Fruit fly (Drosophila melanogaster) whole organism, embryonic: ENCODE data around the gene mus101.

Experiments used
- BEAF-32 ChIP-seq: fragments of 200-800 bp; sonication (Bioruptor generic); optimal IDR thresholded peaks from 3 replicates; lab custom pipeline; 2017; ENCODE audit warnings: missing biosample characterization, missing genetic modification characterization, mild to moderate bottlenecking, moderate library complexity, missing genetic modification reagents
- C15 ChIP-seq: fragments of 200-800 bp; sonication (Bioruptor generic); IDR thresholded peaks from 3 replicates; pipeline ENCODE4 v1.3.6; 2022; ENCODE audit warnings: missing biosample characterization, missing genetic modification characterization
- CG10267 ChIP-seq: fragments of 200-800 bp; sonication (Bioruptor generic); optimal IDR thresholded peaks from 2 replicates; lab custom pipeline; 2018; ENCODE audit warnings: missing biosample characterization, mild to moderate bottlenecking, missing genetic modification characterization, moderate library complexity
- CG10654 ChIP-seq: fragments of 200-800 bp; sonication (Bioruptor generic); optimal IDR thresholded peaks from 2 replicates; lab custom pipeline; 2016; ENCODE audit warnings: missing biosample characterization, missing genetic modification characterization
- CG11093 ChIP-seq: fragments of 200-800 bp; sonication (Bioruptor generic); IDR thresholded peaks from 3 replicates; pipeline ENCODE4 v1.3.6; 2022; ENCODE audit warnings: missing biosample characterization, missing genetic modification characterization
- CG12236 ChIP-seq: fragments of 200-800 bp; sonication (Bioruptor generic); optimal IDR thresholded peaks from 2 replicates; lab custom pipeline; 2016; ENCODE audit warnings: missing biosample characterization, missing genetic modification characterization
- CG14014 ChIP-seq: fragments of 200-800 bp; sonication (Bioruptor generic); IDR thresholded peaks from 2 replicates; pipeline ENCODE4 v1.3.6; 2022; ENCODE audit warnings: missing biosample characterization, missing genetic modification characterization
- CG15696 ChIP-seq: fragments of 200-800 bp; sonication (Bioruptor generic); optimal IDR thresholded peaks from 2 replicates; lab custom pipeline; 2019; ENCODE audit warnings: missing biosample characterization, mild to moderate bottlenecking, missing genetic modification characterization, moderate library complexity
- CG1602 ChIP-seq: fragments of 200-800 bp; sonication (Bioruptor generic); optimal IDR thresholded peaks from 3 replicates; lab custom pipeline; 2016; ENCODE audit warnings: missing biosample characterization, missing genetic modification characterization
- CG17361 ChIP-seq: fragments of 200-800 bp; sonication (Bioruptor generic); IDR thresholded peaks from 3 replicates; pipeline ENCODE4 v1.3.6; 2022; ENCODE audit warnings: missing biosample characterization, missing genetic modification characterization
- CG18011 ChIP-seq: fragments of 200-800 bp; sonication (Bioruptor generic); optimal IDR thresholded peaks from 2 replicates; lab custom pipeline; 2017; ENCODE audit warnings: missing biosample characterization, missing genetic modification characterization, mild to moderate bottlenecking, moderate library complexity, missing genotype
- CG2202 ChIP-seq: fragments of 200-800 bp; sonication (Bioruptor generic); optimal IDR thresholded peaks from 2 replicates; lab custom pipeline; 2018; ENCODE audit warnings: missing biosample characterization, mild to moderate bottlenecking, missing genetic modification characterization
- CG3065 ChIP-seq: fragments of 200-800 bp; sonication (Bioruptor generic); optimal IDR thresholded peaks from 2 replicates; lab custom pipeline; 2016; ENCODE audit warnings: missing biosample characterization, missing genetic modification characterization
- CG31441 ChIP-seq: fragments of 200-800 bp; sonication (Bioruptor generic); IDR thresholded peaks from 2 replicates; pipeline ENCODE4 v1.3.6; 2022; ENCODE audit warnings: missing biosample characterization, missing genetic modification characterization
- CG3407 ChIP-seq: fragments of 200-800 bp; sonication (Bioruptor generic); optimal IDR thresholded peaks from 2 replicates; lab custom pipeline; 2018; ENCODE audit warnings: missing biosample characterization, mild to moderate bottlenecking, missing genetic modification characterization
- CG3847 ChIP-seq: fragments of 200-800 bp; sonication (Bioruptor generic); IDR thresholded peaks from 2 replicates; pipeline ENCODE4 v1.3.6; 2022; ENCODE audit warnings: missing biosample characterization, missing genetic modification characterization
- CG4424 ChIP-seq: fragments of 200-800 bp; sonication (Bioruptor generic); optimal IDR thresholded peaks from 3 replicates; lab custom pipeline; 2016; ENCODE audit warnings: missing biosample characterization, missing genetic modification characterization
- CG6175 ChIP-seq: fragments of 200-800 bp; sonication (Bioruptor generic); IDR thresholded peaks from 3 replicates; pipeline ENCODE4 v1.3.6; 2022; ENCODE audit warnings: missing biosample characterization, missing genetic modification characterization
- CG7372 ChIP-seq: fragments of 200-800 bp; sonication (Bioruptor generic); IDR thresholded peaks from 2 replicates; pipeline ENCODE4 v1.3.6; 2022; ENCODE audit warnings: missing biosample characterization, missing genetic modification characterization
- CG8388 ChIP-seq: fragments of 200-800 bp; sonication (Bioruptor generic); optimal IDR thresholded peaks from 2 replicates; lab custom pipeline; 2019; ENCODE audit warnings: missing biosample characterization, mild to moderate bottlenecking, missing genetic modification characterization, moderate library complexity
- CHES-1-like ChIP-seq: fragments of 200-800 bp; sonication (Bioruptor generic); optimal IDR thresholded peaks from 2 replicates; lab custom pipeline; 2016; ENCODE audit warnings: missing biosample characterization, missing genetic modification characterization
- Dref ChIP-seq: fragments of 200-800 bp; sonication (Bioruptor generic); IDR thresholded peaks from 2 replicates; pipeline ENCODE4 v1.3.6; 2022; ENCODE audit warnings: missing biosample characterization, missing genetic modification characterization
- E2f2 ChIP-seq: fragments of 200-800 bp; sonication (Bioruptor generic); IDR thresholded peaks from 2 replicates; pipeline ENCODE4 v1.3.6; 2022; ENCODE audit warnings: missing biosample characterization, missing genetic modification characterization
- HHEX ChIP-seq: fragments of 200-800 bp; sonication (Bioruptor generic); optimal IDR thresholded peaks from 3 replicates; lab custom pipeline; 2017; ENCODE audit warnings: missing biosample characterization, mild to moderate bottlenecking, missing genetic modification characterization, missing genetic modification reagents
- Hey ChIP-seq: fragments of 200-800 bp; sonication (Bioruptor generic); optimal IDR thresholded peaks from 3 replicates; lab custom pipeline; 2018; ENCODE audit warnings: missing biosample characterization, mild to moderate bottlenecking, missing genetic modification characterization
- Lpt ChIP-seq: fragments of >200 bp; optimal IDR thresholded peaks from 2 replicates; lab custom pipeline; 2018; ENCODE audit warnings: missing biosample characterization, missing genetic modification characterization
- Med ChIP-seq: fragments of 200-800 bp; sonication (Bioruptor generic); peaks from one replicate; lab custom pipeline; 2016; ENCODE audit warnings: missing biosample characterization, missing genetic modification characterization, mild to moderate bottlenecking, inconsistent platforms, moderate library complexity
- NK7.1 ChIP-seq: fragments of 200-800 bp; sonication (Bioruptor generic); optimal IDR thresholded peaks from 3 replicates; lab custom pipeline; 2016; ENCODE audit warnings: missing biosample characterization, missing genetic modification characterization
- Opbp ChIP-seq: fragments of 200-800 bp; sonication (Bioruptor generic); IDR thresholded peaks from 3 replicates; pipeline ENCODE4 v1.3.6; 2022; ENCODE audit warnings: missing biosample characterization, missing genetic modification characterization; ENCODE audit not compliant: partially characterized antibody
- Six4 ChIP-seq: fragments of 200-800 bp; sonication (Bioruptor generic); optimal IDR thresholded peaks from 2 replicates; lab custom pipeline; 2016; ENCODE audit warnings: missing biosample characterization, missing genetic modification characterization
- Sox102F ChIP-seq: fragments of 200-800 bp; sonication (Bioruptor generic); optimal IDR thresholded peaks from 2 replicates; lab custom pipeline; 2018; ENCODE audit warnings: missing biosample characterization, mild to moderate bottlenecking, missing genetic modification characterization, moderate library complexity
- Spps ChIP-seq: fragments of 200-800 bp; sonication (Bioruptor generic); optimal IDR thresholded peaks from 2 replicates; lab custom pipeline; 2018; ENCODE audit warnings: missing biosample characterization, mild to moderate bottlenecking, missing genetic modification characterization
- Sry-δ ChIP-seq: fragments of 200-800 bp; sonication (Bioruptor generic); optimal IDR thresholded peaks from 2 replicates; lab custom pipeline; 2016; ENCODE audit warnings: missing biosample characterization, missing genetic modification characterization
- abd-A ChIP-seq: fragments of 200-800 bp; sonication (Bioruptor generic); optimal IDR thresholded peaks from 3 replicates; lab custom pipeline; 2019; ENCODE audit warnings: missing biosample characterization, mild to moderate bottlenecking, missing genetic modification characterization, moderate library complexity
- az2 ChIP-seq: fragments of 200-800 bp; sonication (Bioruptor generic); optimal IDR thresholded peaks from 3 replicates; lab custom pipeline; 2016; ENCODE audit warnings: missing biosample characterization, missing genetic modification characterization
- cas ChIP-seq: fragments of 200-800 bp; sonication (Bioruptor generic); IDR thresholded peaks from 2 replicates; pipeline ENCODE4 v1.3.6; 2022; ENCODE audit warnings: missing biosample characterization, missing genetic modification characterization
- chn ChIP-seq: fragments of 200-800 bp; sonication (Bioruptor generic); optimal IDR thresholded peaks from 2 replicates; lab custom pipeline; 2016; ENCODE audit warnings: missing biosample characterization, missing genetic modification characterization
- fd3F ChIP-seq: fragments of 200-800 bp; sonication (Bioruptor generic); optimal IDR thresholded peaks from 2 replicates; lab custom pipeline; 2018; ENCODE audit warnings: missing biosample characterization, mild to moderate bottlenecking, missing genetic modification characterization, moderate library complexity
- hb ChIP-seq: fragments of 200-800 bp; sonication (Bioruptor generic); IDR thresholded peaks from 3 replicates; pipeline ENCODE4 v1.3.6; 2022; ENCODE audit warnings: missing biosample characterization, missing genetic modification characterization; ENCODE audit not compliant: partially characterized antibody
- insv ChIP-seq, 2 experiments: fragments of 200-800 bp; sonication (Bioruptor generic); optimal IDR thresholded peaks; 3 replicates each; lab custom pipeline; 2016 to 2018; ENCODE audit warnings: missing biosample characterization in 2 of 2, missing genetic modification characterization in 2 of 2
- ken ChIP-seq: fragments of 200-800 bp; sonication (Bioruptor generic); IDR thresholded peaks from 3 replicates; pipeline ENCODE4 v1.3.6; 2022; ENCODE audit warnings: missing biosample characterization, missing genetic modification characterization
- nau ChIP-seq: fragments of 200-800 bp; sonication (Bioruptor generic); optimal IDR thresholded peaks from 3 replicates; lab custom pipeline; 2017; ENCODE audit warnings: missing biosample characterization, mild to moderate bottlenecking, missing genetic modification characterization, missing genetic modification reagents
- onecut ChIP-seq: fragments of 200-800 bp; sonication (Bioruptor generic); IDR thresholded peaks from 2 replicates; pipeline ENCODE4 v1.3.6; 2022; ENCODE audit warnings: missing biosample characterization, missing genetic modification characterization
- tll ChIP-seq, 2 experiments: fragments of 200-800 bp in 1 of 2; fragments of >200 bp in 1 of 2; sonication (Bioruptor generic) in 1 of 2; optimal IDR thresholded peaks; 2 replicates each; lab custom pipeline; 2017 to 2019; ENCODE audit warnings: missing biosample characterization in 2 of 2, missing genetic modification characterization in 2 of 2, mild to moderate bottlenecking in 1 of 2, moderate library complexity in 1 of 2
- tup ChIP-seq: fragments of 200-800 bp; sonication (Bioruptor generic); optimal IDR thresholded peaks from 2 replicates; lab custom pipeline; 2016; ENCODE audit warnings: missing biosample characterization, mild to moderate bottlenecking, missing genetic modification characterization, moderate library complexity
- wor ChIP-seq: fragments of 200-800 bp; sonication (Bioruptor generic); IDR thresholded peaks from 2 replicates; pipeline ENCODE4 v1.3.6; 2022; ENCODE audit warnings: missing biosample characterization, missing genetic modification characterization
- z ChIP-seq: fragments of 200-800 bp; sonication (Bioruptor generic); IDR thresholded peaks from 3 replicates; pipeline ENCODE4 v1.3.6; 2022; ENCODE audit warnings: missing biosample characterization, missing genetic modification characterization
- zen2 ChIP-seq: fragments of 200-800 bp; sonication (Bioruptor generic); IDR thresholded peaks from 3 replicates; pipeline ENCODE4 v1.3.6; 2022; ENCODE audit warnings: missing biosample characterization, missing genetic modification characterization; ENCODE audit not compliant: partially characterized antibody

Gene mus101

DNA sequence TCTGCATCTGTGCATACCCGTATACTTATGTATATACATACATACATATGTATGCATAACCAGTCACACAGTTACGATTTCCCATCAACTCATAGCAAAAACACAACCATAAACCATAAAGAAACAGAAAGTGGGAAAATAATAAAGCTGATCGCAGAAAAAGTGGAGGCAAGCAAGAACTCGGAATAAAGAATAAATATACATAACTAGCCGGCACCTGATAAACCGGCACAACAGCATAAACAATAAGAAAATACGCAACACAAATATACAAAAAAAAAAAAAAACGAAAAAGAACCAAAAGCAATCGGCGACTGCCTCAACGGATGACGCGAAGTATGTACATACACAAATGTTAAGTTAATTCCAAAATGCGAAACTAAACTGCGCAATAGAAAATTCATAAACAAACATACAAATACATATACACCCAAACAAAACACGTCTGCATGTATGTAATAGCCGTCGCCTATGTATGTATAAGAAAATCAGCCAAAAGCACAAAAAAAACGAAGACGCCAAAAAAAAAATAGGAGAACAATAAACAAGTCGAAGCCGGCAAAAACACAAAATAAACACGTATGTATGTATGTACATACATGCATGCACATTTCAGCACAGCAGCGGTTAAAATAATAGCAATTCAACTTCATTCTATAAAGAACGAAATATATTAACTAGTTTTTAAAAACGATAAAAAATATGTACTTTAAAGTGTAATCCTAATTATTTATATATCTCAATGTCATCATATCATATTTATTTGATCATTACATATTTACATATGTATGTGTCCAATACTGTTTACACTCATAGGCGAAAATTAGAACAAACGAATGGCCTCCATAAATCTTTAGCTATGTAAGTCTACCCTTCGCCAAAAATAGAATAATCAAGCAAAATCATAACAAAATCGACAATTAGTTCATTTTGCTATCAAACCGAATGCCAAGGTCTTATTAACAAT lies 27.1 kb downstream of the mus101 start (continued):
- TF ChIP-seq Spps (tag; lab: Kevin White, UChicago): no peak
- TF ChIP-seq onecut (GFP tag; lab: Robert Waterston, UW): peak; percentile 33; the same call in 1 of the 2 replicates
- TF ChIP-seq CG3065 (GFP tag; lab: Kevin White, UChicago): no peak
- TF ChIP-seq CG18011 (GFP tag; lab: Kevin White, UChicago): peak; percentile 44
- no peak for TF ChIP-seq z (GFP tag; lab: Robert Waterston, UW)
- peak; percentile 79 for TF ChIP-seq CG17361 (GFP tag; lab: Robert Waterston, UW)
- no peak for TF ChIP-seq NK7.1
- peak; percentile 13 for TF ChIP-seq CG3407
- TF ChIP-seq tll (GFP tag; optimal IDR thresholded peaks at IDR 0.05; lab: Kevin White, UChicago): no peak
- TF ChIP-seq Sox102F (GFP tag; lab: Kevin White, UChicago): peak; percentile 69
- no peak for TF ChIP-seq CG15696
- TF ChIP-seq CG4424 (GFP tag; lab: Kevin White, UChicago): peak; percentile 41
- TF ChIP-seq Lpt (GFP tag; lab: Kevin White, UChicago): no peak
- TF ChIP-seq CG14014: peak; percentile 80
- no peak for TF ChIP-seq Hey (tag; lab: Kevin White, UChicago)
- TF ChIP-seq abd-A: no peak
- peak; percentile 77 for TF ChIP-seq CG3847 (GFP tag; lab: Robert Waterston, UW)
- TF ChIP-seq CG10267 (tag; lab: Kevin White, UChicago): peak; percentile 64
- TF ChIP-seq BEAF-32 (GFP tag; lab: Kevin White, UChicago): no peak
- no peak for TF ChIP-seq CG12236 (GFP tag; lab: Kevin White, UChicago)
- peak; percentile 43 for TF ChIP-seq Med (GFP tag; lab: Kevin White, UChicago)
- TF ChIP-seq CG1602 (GFP tag; lab: Kevin White, UChicago): peak; percentile 44
- peak; percentile 47; the same call in 1 of the 3 replicates for TF ChIP-seq CG11093
- no peak for TF ChIP-seq wor
- peak; percentile 42 for TF ChIP-seq az2 (GFP tag; lab: Kevin White, UChicago)
- TF ChIP-seq chn (GFP tag; lab: Kevin White, UChicago): no peak
- peak; percentile 54 for TF ChIP-seq HHEX (GFP tag; lab: Kevin White, UChicago)
- 0 out of 3 replicates have a peak, but pooled peaks have one; percentile 7 for TF ChIP-seq C15
- peak; percentile 21 for TF ChIP-seq CG10654 (GFP tag; lab: Kevin White, UChicago)
- no peak for TF ChIP-seq hb (GFP tag; lab: Robert Waterston, UW)
- peak; percentile 66 for TF ChIP-seq CG7372 (GFP tag; lab: Robert Waterston, UW)
- no peak for TF ChIP-seq CG6175 (GFP tag; lab: Robert Waterston, UW)
- peak; percentile 82 for TF ChIP-seq CG31441 (GFP tag; lab: Robert Waterston, UW)
- no peak for TF ChIP-seq tup (GFP tag; lab: Kevin White, UChicago)
- TF ChIP-seq fd3F (GFP tag; lab: Kevin White, UChicago): peak; percentile 58
- TF ChIP-seq Opbp: no peak
- TF ChIP-seq CHES-1-like: peak; percentile 45
- no peak for TF ChIP-seq ken (GFP tag; lab: Robert Waterston, UW)
- TF ChIP-seq Six4 (GFP tag; lab: Kevin White, UChicago): peak; percentile 25
- no peak for TF ChIP-seq Sry-δ (GFP tag; lab: Kevin White, UChicago)
- TF ChIP-seq E2f2 (GFP tag; lab: Robert Waterston, UW): peak; percentile 55
- no peak for TF ChIP-seq Dref
- TF ChIP-seq nau (GFP tag; lab: Kevin White, UChicago): peak; percentile 17
- TF ChIP-seq zen2 (GFP tag; lab: Robert Waterston, UW): no peak
- TF ChIP-seq insv (GFP tag; optimal IDR thresholded peaks at IDR 0.05; lab: Kevin White, UChicago): no peak
- peak; percentile 59 for TF ChIP-seq CG8388 (GFP tag; lab: Kevin White, UChicago)
- TF ChIP-seq cas: peak; percentile 59; the same call in 1 of the 2 replicates
- no peak for TF ChIP-seq CG2202 (tag; lab: Kevin White, UChicago)
